Fruit fly (Drosophila melanogaster) whole organism, prepupa: ENCODE data around the gene CG2839.

Experiments
- Blimp-1 ChIP-seq: fragments of 200-800 bp; sonication (Bioruptor generic); optimal IDR thresholded peaks from 3 replicates; lab custom pipeline; 2017; ENCODE audit warnings: missing biosample characterization, missing genetic modification characterization, mild to moderate bottlenecking, moderate library complexity, missing genetic modification reagents
- CG10631 ChIP-seq: fragments of 200-800 bp; sonication (Bioruptor generic); optimal IDR thresholded peaks from 2 replicates; lab custom pipeline; 2016; ENCODE audit warnings: missing biosample characterization, missing genetic modification characterization
- CG11294 ChIP-seq: fragments of 200-800 bp; sonication (Bioruptor generic); IDR thresholded peaks from 2 replicates; pipeline ENCODE4 v1.3.6; 2022; ENCODE audit warnings: missing biosample characterization, missing genetic modification characterization
- CG11902 ChIP-seq: fragments of 200-800 bp; sonication (Bioruptor generic); optimal IDR thresholded peaks from 3 replicates; lab custom pipeline; 2016; ENCODE audit warnings: missing biosample characterization, missing genetic modification characterization
- CG15336 ChIP-seq: fragments of 200-800 bp; sonication (Bioruptor generic); IDR thresholded peaks from 2 replicates; pipeline ENCODE4 v1.3.6; 2022; ENCODE audit warnings: missing biosample characterization, missing genetic modification characterization
- CG1621 ChIP-seq: fragments of 200-800 bp; sonication (Bioruptor generic); optimal IDR thresholded peaks from 3 replicates; lab custom pipeline; 2018; ENCODE audit warnings: missing biosample characterization, mild to moderate bottlenecking, missing genetic modification characterization
- CG16779 ChIP-seq: fragments of 200-800 bp; sonication (Bioruptor generic); optimal IDR thresholded peaks from 3 replicates; lab custom pipeline; 2017; ENCODE audit warnings: missing biosample characterization, mild to moderate bottlenecking, missing genetic modification characterization
- CG32006 ChIP-seq: fragments of 200-800 bp; sonication (Bioruptor generic); optimal IDR thresholded peaks from 3 replicates; lab custom pipeline; 2017; ENCODE audit warnings: missing biosample characterization, mild to moderate bottlenecking, missing genetic modification characterization
- CG34406 ChIP-seq: fragments of 200-800 bp; sonication (Bioruptor generic); optimal IDR thresholded peaks from 3 replicates; lab custom pipeline; 2016; ENCODE audit warnings: missing biosample characterization, missing genetic modification characterization
- CG3919 ChIP-seq: fragments of 200-800 bp; sonication (Bioruptor generic); optimal IDR thresholded peaks from 3 replicates; lab custom pipeline; 2016; ENCODE audit warnings: missing biosample characterization, missing genetic modification characterization
- CG4318 ChIP-seq: fragments of 200-800 bp; sonication (Bioruptor generic); optimal IDR thresholded peaks from 3 replicates; lab custom pipeline; 2017; ENCODE audit warnings: missing biosample characterization, mild to moderate bottlenecking, missing genetic modification characterization
- CG6276 ChIP-seq: fragments of 200-800 bp; sonication (Bioruptor generic); optimal IDR thresholded peaks from 2 replicates; lab custom pipeline; 2017; ENCODE audit warnings: missing biosample characterization, mild to moderate bottlenecking, missing genetic modification characterization
- CG6792 ChIP-seq: fragments of 200-800 bp; sonication (Bioruptor generic); optimal IDR thresholded peaks from 3 replicates; lab custom pipeline; 2016; ENCODE audit warnings: missing biosample characterization, missing genetic modification characterization
- CG7368 ChIP-seq: fragments of 200-800 bp; sonication (Bioruptor generic); optimal IDR thresholded peaks from 3 replicates; lab custom pipeline; 2016; ENCODE audit warnings: missing biosample characterization, missing genetic modification characterization
- CG8119 ChIP-seq: fragments of 200-800 bp; sonication (Bioruptor generic); IDR thresholded peaks from 3 replicates; pipeline ENCODE4 v1.3.6; 2022; ENCODE audit warnings: missing biosample characterization, missing genetic modification characterization
- CG8319 ChIP-seq: fragments of 200-800 bp; sonication (Bioruptor generic); optimal IDR thresholded peaks from 3 replicates; lab custom pipeline; 2016; ENCODE audit warnings: missing biosample characterization, missing genetic modification characterization
- CG8632 ChIP-seq: fragments of 200-800 bp; sonication (Bioruptor generic); optimal IDR thresholded peaks from 3 replicates; lab custom pipeline; 2016; ENCODE audit warnings: missing biosample characterization, missing genetic modification characterization
- CG9139 ChIP-seq: fragments of 200-800 bp; sonication (Bioruptor generic); optimal IDR thresholded peaks from 3 replicates; lab custom pipeline; 2017; ENCODE audit warnings: missing biosample characterization, mild to moderate bottlenecking, missing genetic modification characterization
- Eip75B ChIP-seq: fragments of 200-800 bp; sonication (Bioruptor generic); optimal IDR thresholded peaks from 3 replicates; lab custom pipeline; 2016; ENCODE audit warnings: missing biosample characterization, missing genetic modification characterization
- Eip78C ChIP-seq: fragments of 200-800 bp; sonication (Bioruptor generic); peaks from one replicate; lab custom pipeline; 2016; ENCODE audit warnings: missing biosample characterization, missing genetic modification characterization
- Ets96B ChIP-seq: fragments of 200-800 bp; optimal IDR thresholded peaks from 2 replicates; lab custom pipeline; 2019; ENCODE audit warnings: missing biosample characterization, mild to moderate bottlenecking, missing genetic modification characterization, moderate library complexity
- Hr39 ChIP-seq: fragments of 200-800 bp; sonication (Bioruptor generic); optimal IDR thresholded peaks from 2 replicates; lab custom pipeline; 2016; ENCODE audit warnings: missing biosample characterization, missing genetic modification characterization
- Hr4 ChIP-seq: fragments of 200-800 bp; sonication (Bioruptor generic); optimal IDR thresholded peaks from 3 replicates; lab custom pipeline; 2016; ENCODE audit warnings: missing biosample characterization, missing genetic modification characterization
- Lpt ChIP-seq: fragments of 200-800 bp; sonication (Bioruptor generic); optimal IDR thresholded peaks from 3 replicates; lab custom pipeline; 2016; ENCODE audit warnings: missing biosample characterization, missing genetic modification characterization
- Met ChIP-seq: fragments of 200-800 bp; sonication (Bioruptor generic); optimal IDR thresholded peaks from 3 replicates; lab custom pipeline; 2016; ENCODE audit warnings: missing biosample characterization, missing genetic modification characterization
- OdsH ChIP-seq: fragments of 200-800 bp; sonication (Bioruptor generic); optimal IDR thresholded peaks from 3 replicates; lab custom pipeline; 2016; ENCODE audit warnings: missing biosample characterization, missing genetic modification characterization
- Smox ChIP-seq: fragments of 200-800 bp; sonication (Bioruptor generic); optimal IDR thresholded peaks from 3 replicates; lab custom pipeline; 2016; ENCODE audit warnings: missing biosample characterization, missing genetic modification characterization
- Sox102F ChIP-seq: fragments of 200-800 bp; sonication (Bioruptor generic); optimal IDR thresholded peaks from 2 replicates; lab custom pipeline; 2016; ENCODE audit warnings: missing biosample characterization, mild to moderate bottlenecking, missing genetic modification characterization
- Sox14 ChIP-seq: fragments of 200-800 bp; sonication (Bioruptor generic); optimal IDR thresholded peaks from 3 replicates; lab custom pipeline; 2016; ENCODE audit warnings: missing biosample characterization, missing genetic modification characterization
- Sox15 ChIP-seq: fragments of 200-800 bp; sonication (Bioruptor generic); optimal IDR thresholded peaks from 3 replicates; lab custom pipeline; 2016; ENCODE audit warnings: missing biosample characterization, missing genetic modification characterization
- achi ChIP-seq: fragments of 200-800 bp; sonication (Bioruptor generic); optimal IDR thresholded peaks from 3 replicates; lab custom pipeline; 2016; ENCODE audit warnings: missing biosample characterization, missing genetic modification characterization
- acj6 ChIP-seq: fragments of 200-800 bp; sonication (Bioruptor generic); optimal IDR thresholded peaks from 3 replicates; lab custom pipeline; 2016; ENCODE audit warnings: missing biosample characterization, missing genetic modification characterization
- dsx ChIP-seq: fragments of 200-800 bp; optimal IDR thresholded peaks from 3 replicates; lab custom pipeline; 2019; ENCODE audit warnings: missing biosample characterization, mild to moderate bottlenecking, missing genetic modification characterization, moderate library complexity; ENCODE audit not compliant: poor library complexity, severe bottlenecking
- eg ChIP-seq: fragments of 200-800 bp; sonication (Bioruptor generic); IDR thresholded peaks from 3 replicates; pipeline ENCODE4 v1.3.6; 2022; ENCODE audit warnings: missing biosample characterization, missing genetic modification characterization
- esn ChIP-seq: fragments of 200-800 bp; sonication (Bioruptor generic); optimal IDR thresholded peaks from 2 replicates; lab custom pipeline; 2016; ENCODE audit warnings: missing biosample characterization, mild to moderate bottlenecking, missing genetic modification characterization, moderate library complexity
- fkh ChIP-seq: fragments of 200-800 bp; sonication (Bioruptor generic); optimal IDR thresholded peaks from 3 replicates; lab custom pipeline; 2017; ENCODE audit warnings: missing biosample characterization, mild to moderate bottlenecking, missing genetic modification characterization, moderate library complexity
- lz ChIP-seq: fragments of 200-800 bp; sonication (Bioruptor generic); optimal IDR thresholded peaks from 3 replicates; lab custom pipeline; 2016; ENCODE audit warnings: missing biosample characterization, missing genetic modification characterization
- net ChIP-seq: fragments of 200-800 bp; sonication (Bioruptor generic); optimal IDR thresholded peaks from 3 replicates; lab custom pipeline; 2016; ENCODE audit warnings: missing biosample characterization, missing genetic modification characterization
- pdm3 ChIP-seq: fragments of 200-800 bp; sonication (Bioruptor generic); optimal IDR thresholded peaks from 3 replicates; lab custom pipeline; 2016; ENCODE audit warnings: missing biosample characterization, missing genetic modification characterization
- spab ChIP-seq: fragments of 200-800 bp; sonication (Bioruptor generic); optimal IDR thresholded peaks from 2 replicates; lab custom pipeline; 2017; ENCODE audit warnings: missing biosample characterization, mild to moderate bottlenecking, missing genetic modification characterization, missing genetic modification reagents
- svp ChIP-seq: fragments of 200-800 bp; sonication (Bioruptor generic); peaks from one replicate; lab custom pipeline; 2016; ENCODE audit warnings: missing biosample characterization, missing genetic modification characterization
- topi ChIP-seq: fragments of 200-800 bp; sonication (Bioruptor generic); optimal IDR thresholded peaks from 3 replicates; lab custom pipeline; 2016; ENCODE audit warnings: missing biosample characterization, missing genetic modification characterization
- vri ChIP-seq: fragments of 200-800 bp; sonication (Bioruptor generic); optimal IDR thresholded peaks from 3 replicates; lab custom pipeline; 2016; ENCODE audit warnings: missing biosample characterization, mild to moderate bottlenecking, missing genetic modification characterization

Gene CG2839

DNA sequence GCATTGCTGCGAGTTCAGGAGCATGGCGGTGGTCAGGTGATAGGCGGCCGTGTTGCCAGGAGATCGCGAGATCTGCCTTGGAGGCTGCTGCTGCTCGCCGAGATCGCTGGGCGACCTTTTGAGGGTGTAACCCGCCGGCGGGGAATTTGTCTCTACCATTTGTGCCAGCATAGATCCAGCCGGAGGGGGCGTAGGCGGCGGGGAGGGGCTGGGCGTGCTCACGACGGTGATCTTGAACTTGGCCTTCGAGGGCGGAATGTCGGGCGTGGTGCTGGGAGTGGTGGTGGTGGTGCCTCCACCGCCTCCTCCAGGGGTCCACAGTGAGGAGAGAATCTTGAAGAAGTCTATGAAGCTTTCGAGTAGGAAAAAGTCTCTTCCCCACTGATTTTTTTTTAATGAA, 31.4 kb upstream of the CG2839 start:
- TF ChIP-seq CG7368 (GFP tag; lab: Kevin White, UChicago): no peak
- no peak for TF ChIP-seq Eip78C (GFP tag; lab: Kevin White, UChicago)
- no peak for TF ChIP-seq topi (GFP tag; lab: Kevin White, UChicago)
- TF ChIP-seq CG6276 (GFP tag; lab: Kevin White, UChicago): no peak
- no peak for TF ChIP-seq CG16779 (tag; lab: Kevin White, UChicago)
- no peak for TF ChIP-seq fkh (GFP tag; lab: Kevin White, UChicago)
- no peak for TF ChIP-seq Hr39 (GFP tag; lab: Kevin White, UChicago)
- no peak for TF ChIP-seq Sox102F (GFP tag; lab: Kevin White, UChicago)
- no peak for TF ChIP-seq lz (GFP tag; lab: Kevin White, UChicago)
- no peak for TF ChIP-seq Blimp-1
- no peak for TF ChIP-seq Sox15 (GFP tag; lab: Kevin White, UChicago)
- TF ChIP-seq CG10631 (GFP tag; lab: Kevin White, UChicago): no peak
- no peak for TF ChIP-seq spab (GFP tag; lab: Kevin White, UChicago)
- TF ChIP-seq achi: no peak
- no peak for TF ChIP-seq acj6
- no peak for TF ChIP-seq CG9139 (GFP tag; lab: Kevin White, UChicago)
- no peak for TF ChIP-seq CG4318
- TF ChIP-seq, all 60 proteins: peak for 0

DNA sequence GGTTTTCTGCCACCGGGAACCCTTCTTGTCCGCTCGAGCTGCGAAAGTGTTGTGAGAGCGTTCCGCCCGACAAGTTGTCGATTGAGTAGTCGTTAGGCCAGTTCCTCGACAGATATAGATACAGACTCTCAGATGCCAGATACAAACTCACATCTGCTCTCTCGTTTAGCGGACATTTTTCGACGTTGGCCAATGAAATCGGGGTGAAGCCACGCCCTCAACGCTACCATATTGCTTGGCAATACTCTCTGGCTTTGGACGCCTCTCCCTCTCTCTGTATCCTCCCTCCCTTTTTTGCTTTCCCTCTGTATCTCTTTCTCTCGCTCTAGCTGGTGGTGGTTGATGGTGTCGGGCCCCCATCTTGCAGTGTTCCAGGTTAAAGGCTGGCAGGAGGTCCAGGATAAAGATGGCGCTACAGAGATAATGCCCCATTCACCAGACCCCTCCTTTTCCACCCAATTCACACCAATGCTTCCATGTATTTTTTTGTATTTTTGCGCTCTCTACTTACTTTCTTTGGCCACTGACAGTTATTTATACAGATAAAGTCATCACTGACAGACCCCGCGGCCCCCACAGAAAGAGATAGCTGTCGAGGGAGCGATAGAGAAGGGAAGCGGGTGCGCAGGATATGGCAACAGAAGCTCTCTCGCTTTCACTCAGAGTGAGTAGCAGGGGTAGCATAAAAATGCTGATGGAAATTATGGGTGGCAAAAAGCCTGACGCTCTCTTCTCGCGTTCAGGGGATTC, 30.6 kb upstream of the CG2839 start, which contains the start of gene Gsc:
Gene Gsc, minus strand, starts transcription at position 51 of the 750 bp plus-strand sequence.
- TF ChIP-seq CG8119 (no peak), fkh (GFP tag; lab: Kevin White, UChicago) (peak; percentile 15), CG7368 (GFP tag; lab: Kevin White, UChicago) (peak; percentile 30)

DNA sequence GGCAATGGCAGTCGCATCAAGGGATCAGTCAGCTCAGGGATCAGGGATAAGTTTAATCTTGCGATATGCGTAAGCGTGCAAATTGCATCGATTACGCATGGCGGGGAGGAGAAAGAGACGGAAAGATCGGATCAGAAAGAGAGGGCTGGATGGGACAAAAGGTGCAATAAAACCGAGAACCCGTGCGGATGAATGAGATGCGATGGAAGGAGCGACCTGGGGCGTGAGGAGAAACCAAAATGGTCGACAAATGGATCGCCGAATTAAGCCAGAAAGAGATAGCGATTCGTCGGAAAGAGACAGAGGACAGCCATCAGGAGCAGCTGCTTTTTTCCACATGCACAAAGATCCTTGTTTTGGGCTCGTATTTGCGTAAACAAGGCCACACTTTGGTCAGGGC, 27.7 kb upstream of the CG2839 start:
- TF ChIP-seq Lpt (no peak), Hr4 (GFP tag; lab: Kevin White, UChicago) (no peak), CG11294 (no peak), CG32006 (GFP tag; lab: Kevin White, UChicago) (no peak), esn (GFP tag; lab: Kevin White, UChicago) (no peak), pdm3 (no peak), vri (GFP tag; lab: Kevin White, UChicago) (no peak), Ets96B (tag; lab: Kevin White, UChicago) (no peak), CG11902 (no peak), Smox (GFP tag; lab: Kevin White, UChicago) (no peak), dsx (no peak), Eip75B (GFP tag; lab: Kevin White, UChicago) (no peak), topi (GFP tag; lab: Kevin White, UChicago) (no peak), spab (GFP tag; lab: Kevin White, UChicago) (no peak), CG8319 (GFP tag; lab: Kevin White, UChicago) (no peak), Hr39 (GFP tag; lab: Kevin White, UChicago) (no peak), CG6792 (no peak), Met (GFP tag; lab: Kevin White, UChicago) (no peak)

DNA sequence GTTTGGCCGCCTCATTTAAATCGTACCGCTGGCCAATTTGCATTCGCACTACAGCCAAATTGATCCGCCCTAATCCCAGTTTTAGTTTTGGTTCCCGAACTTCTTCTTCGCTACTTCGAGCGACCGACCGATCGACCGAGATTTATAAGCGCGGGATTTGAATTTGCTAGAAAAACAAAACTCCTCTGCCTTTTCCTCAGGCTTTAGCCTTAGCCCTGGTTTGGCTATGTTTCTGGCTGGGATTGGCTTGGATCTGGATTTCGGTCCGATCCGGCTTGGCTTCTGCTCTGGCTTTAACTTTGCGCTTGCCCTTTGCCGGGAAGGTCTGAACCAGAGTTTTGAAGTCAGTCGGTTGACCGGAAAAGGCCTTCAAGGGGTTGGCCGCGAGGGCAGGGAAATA, 23.6 kb upstream of the CG2839 start:
- no peak for TF ChIP-seq Ets96B (tag; lab: Kevin White, UChicago)
- TF ChIP-seq Sox14 (GFP tag; lab: Kevin White, UChicago): no peak
- TF ChIP-seq CG15336 (GFP tag; lab: Robert Waterston, UW): no peak
- TF ChIP-seq achi: no peak
- TF ChIP-seq CG6276 (GFP tag; lab: Kevin White, UChicago): no peak
- no peak for TF ChIP-seq fkh (GFP tag; lab: Kevin White, UChicago)
- TF ChIP-seq Met (GFP tag; lab: Kevin White, UChicago): no peak
- no peak for TF ChIP-seq CG8632 (GFP tag; lab: Kevin White, UChicago)
- no peak for TF ChIP-seq Eip75B (GFP tag; lab: Kevin White, UChicago)
- TF ChIP-seq CG3919 (GFP tag; lab: Kevin White, UChicago): no peak
- no peak for TF ChIP-seq CG34406 (GFP tag; lab: Kevin White, UChicago)
- no peak for TF ChIP-seq OdsH (GFP tag; lab: Kevin White, UChicago)
- no peak for TF ChIP-seq CG1621
- TF ChIP-seq spab (GFP tag; lab: Kevin White, UChicago): no peak
- no peak for TF ChIP-seq eg (GFP tag; lab: Robert Waterston, UW)
- TF ChIP-seq svp (GFP tag; lab: Kevin White, UChicago): no peak
- TF ChIP-seq net (GFP tag; lab: Kevin White, UChicago): no peak
